Worm (Caenorhabditis elegans): Measurements from ENCODE around the gene gpa-5.

- TF ChIP-seq lin-35 (GFP tag; optimal IDR thresholded peaks at IDR 0.05) = peak in 1 of 2 experiments; percentile 16
- no peak for TF ChIP-seq mdl-1 (tag; optimal IDR thresholded peaks at IDR 0.05)
- no peak for TF ChIP-seq ces-1 (GFP tag; optimal IDR thresholded peaks at IDR 0.05)
- TF ChIP-seq ceh-63 (GFP tag; optimal IDR thresholded peaks at IDR 0.05) = no peak
- TF ChIP-seq tbx-2 (tag; optimal IDR thresholded peaks at IDR 0.05) = no peak
- no peak for TF ChIP-seq irx-1 (tag; optimal IDR thresholded peaks at IDR 0.05)
- TF ChIP-seq aly-2 (tag; optimal IDR thresholded peaks at IDR 0.05) = no peak
- TF ChIP-seq lin-15B (tag; optimal IDR thresholded peaks at IDR 0.05) = no peak
Measured at ce11 chrX:2108182-2108581, 12.7 kb downstream of the gpa-5 start.

Measured in whole organism, L1 larva.